Fruit fly (Drosophila melanogaster) whole organism, embryonic: ENCODE results near the gene CG11085.
A peak's percentile ranks its signal among the peaks of the same experiment; 100 is the strongest.

Experiments used
- Antp ChIP-seq: fragments of 200-800 bp; sonication (Bioruptor generic); optimal IDR thresholded peaks from 3 replicates; lab custom pipeline; 2016; ENCODE audit warnings: missing biosample characterization, missing genetic modification characterization
- B-H2 ChIP-seq: fragments of 200-800 bp; sonication (Bioruptor generic); optimal IDR thresholded peaks from 2 replicates; lab custom pipeline; 2018; ENCODE audit warnings: missing biosample characterization, mild to moderate bottlenecking, missing genetic modification characterization
- CG10147 ChIP-seq: fragments of 200-800 bp; sonication (Bioruptor generic); optimal IDR thresholded peaks from 2 replicates; lab custom pipeline; 2019; ENCODE audit warnings: missing biosample characterization, mild to moderate bottlenecking, missing genetic modification characterization, moderate library complexity
- CG10979 ChIP-seq: fragments of 200-800 bp; sonication (Bioruptor generic); optimal IDR thresholded peaks from 2 replicates; lab custom pipeline; 2018; ENCODE audit warnings: missing biosample characterization, mild to moderate bottlenecking, missing genetic modification characterization, moderate library complexity
- CG12744 ChIP-seq: fragments of 200-800 bp; sonication (Bioruptor generic); optimal IDR thresholded peaks from 2 replicates; lab custom pipeline; 2016; ENCODE audit warnings: missing biosample characterization, missing genetic modification characterization
- CG1529 ChIP-seq: fragments of 200-800 bp; sonication (Bioruptor generic); optimal IDR thresholded peaks from 3 replicates; lab custom pipeline; 2018; ENCODE audit warnings: missing biosample characterization, missing genetic modification characterization
- CG2199 ChIP-seq: fragments of 200-800 bp; sonication (Bioruptor generic); IDR thresholded peaks from 3 replicates; pipeline ENCODE4 v1.3.6; 2022; ENCODE audit warnings: missing biosample characterization, missing genetic modification characterization
- CG2712 ChIP-seq: fragments of 200-800 bp; optimal IDR thresholded peaks from 3 replicates; lab custom pipeline; 2019; ENCODE audit warnings: missing biosample characterization, mild to moderate bottlenecking, missing genetic modification characterization, moderate library complexity
- CG30403 ChIP-seq: fragments of 200-800 bp; sonication (Bioruptor generic); optimal IDR thresholded peaks from 3 replicates; lab custom pipeline; 2016; ENCODE audit warnings: missing biosample characterization, missing genetic modification characterization
- CG4424 ChIP-seq: fragments of 200-800 bp; sonication (Bioruptor generic); optimal IDR thresholded peaks from 3 replicates; lab custom pipeline; 2016; ENCODE audit warnings: missing biosample characterization, missing genetic modification characterization
- CG6683 ChIP-seq: fragments of 200-800 bp; sonication (Bioruptor generic); optimal IDR thresholded peaks from 2 replicates; lab custom pipeline; 2017; ENCODE audit warnings: missing biosample characterization, mild to moderate bottlenecking, missing genetic modification characterization, missing genetic modification reagents
- CG8944 ChIP-seq: fragments of 200-800 bp; sonication (Bioruptor generic); optimal IDR thresholded peaks from 3 replicates; lab custom pipeline; 2016; ENCODE audit warnings: missing biosample characterization, missing genetic modification characterization
- CG9437 ChIP-seq: fragments of 200-800 bp; sonication (Bioruptor generic); optimal IDR thresholded peaks from 2 replicates; lab custom pipeline; 2018; ENCODE audit warnings: missing biosample characterization, mild to moderate bottlenecking, missing genetic modification characterization
- D19A ChIP-seq: fragments of 200-800 bp; optimal IDR thresholded peaks from 3 replicates; lab custom pipeline; 2019; ENCODE audit warnings: missing biosample characterization, mild to moderate bottlenecking, missing genetic modification characterization, moderate library complexity
- GATAe ChIP-seq: fragments of 200-800 bp; sonication (Bioruptor generic); conservative IDR thresholded peaks from 2 replicates; pipeline ENCODE4 v1.3.6; 2022; ENCODE audit warnings: missing biosample characterization, missing genetic modification characterization
- Gsc ChIP-seq: fragments of 200-800 bp; sonication (Bioruptor generic); IDR thresholded peaks from 2 replicates; pipeline ENCODE4 v1.3.6; 2022; ENCODE audit warnings: missing biosample characterization, missing genetic modification characterization
- Hey ChIP-seq: fragments of 200-800 bp; sonication (Bioruptor generic); optimal IDR thresholded peaks from 3 replicates; lab custom pipeline; 2018; ENCODE audit warnings: missing biosample characterization, mild to moderate bottlenecking, missing genetic modification characterization
- HmgZ ChIP-seq: fragments of 200-800 bp; sonication (Bioruptor generic); optimal IDR thresholded peaks from 2 replicates; lab custom pipeline; 2018; ENCODE audit warnings: missing biosample characterization, mild to moderate bottlenecking, missing genetic modification characterization
- Hmr ChIP-seq: fragments of 200-800 bp; sonication (Bioruptor generic); optimal IDR thresholded peaks from 3 replicates; lab custom pipeline; 2017; ENCODE audit warnings: mild to moderate bottlenecking, missing biosample characterization, missing genetic modification reagents, missing genetic modification characterization
- Hr78 ChIP-seq, 2 experiments: fragments of 200-800 bp in 1 of 2; fragments of >200 bp in 1 of 2; sonication (Bioruptor generic) in 1 of 2; optimal IDR thresholded peaks; 2 replicates each; lab custom pipeline; 2017 to 2019; ENCODE audit warnings: missing biosample characterization in 2 of 2, missing genetic modification characterization in 2 of 2, mild to moderate bottlenecking in 1 of 2, moderate library complexity in 1 of 2
- Lhr ChIP-seq: fragments of 200-800 bp; sonication (Bioruptor generic); optimal IDR thresholded peaks from 3 replicates; lab custom pipeline; 2017; ENCODE audit warnings: mild to moderate bottlenecking, missing biosample characterization, missing genetic modification reagents, missing genetic modification characterization
- Med ChIP-seq: fragments of 200-800 bp; sonication (Bioruptor generic); peaks from one replicate; lab custom pipeline; 2016; ENCODE audit warnings: missing biosample characterization, missing genetic modification characterization, mild to moderate bottlenecking, inconsistent platforms, moderate library complexity
- Pdp1 ChIP-seq, 2 experiments: fragments of 200-800 bp; sonication (Bioruptor generic); optimal IDR thresholded peaks; 3 replicates each; lab custom pipeline; 2016; ENCODE audit warnings: missing biosample characterization in 2 of 2, missing genetic modification characterization in 2 of 2, mild to moderate bottlenecking in 1 of 2, moderate library complexity in 1 of 2
- Ravus ChIP-seq: fragments of 200-800 bp; sonication (Bioruptor generic); IDR thresholded peaks from 2 replicates; pipeline ENCODE4 v1.3.6; 2022; ENCODE audit warnings: missing biosample characterization, missing genetic modification characterization
- TFAM ChIP-seq: fragments of 200-800 bp; sonication (Bioruptor generic); optimal IDR thresholded peaks from 2 replicates; lab custom pipeline; 2017; ENCODE audit warnings: missing biosample characterization, missing genetic modification characterization, inconsistent platforms
- ap ChIP-seq: fragments of 200-800 bp; sonication (Bioruptor generic); IDR thresholded peaks from 2 replicates; pipeline ENCODE4 v1.3.6; 2022; ENCODE audit warnings: missing biosample characterization, missing genetic modification characterization
- chinmo ChIP-seq: fragments of 200-800 bp; sonication (Bioruptor generic); IDR thresholded peaks from 4 replicates; pipeline ENCODE4 v1.3.6; 2022; ENCODE audit warnings: missing biosample characterization, missing genetic modification characterization; ENCODE audit not compliant: partially characterized antibody
- croc ChIP-seq: fragments of 200-800 bp; sonication (Bioruptor generic); conservative IDR thresholded peaks from 3 replicates; pipeline ENCODE4 v1.3.6; 2022; ENCODE audit warnings: missing biosample characterization, missing genetic modification characterization
- dmrt99B ChIP-seq: fragments of 200-800 bp; sonication (Bioruptor generic); optimal IDR thresholded peaks from 2 replicates; lab custom pipeline; 2018; ENCODE audit warnings: missing biosample characterization, mild to moderate bottlenecking, missing genetic modification characterization, moderate library complexity
- exex ChIP-seq: fragments of 200-800 bp; sonication (Bioruptor generic); optimal IDR thresholded peaks from 4 replicates; lab custom pipeline; 2018; ENCODE audit warnings: missing biosample characterization, mild to moderate bottlenecking, missing genetic modification characterization, moderate library complexity
- fd64A ChIP-seq: fragments of 200-800 bp; sonication (Bioruptor generic); optimal IDR thresholded peaks from 3 replicates; lab custom pipeline; 2018; ENCODE audit warnings: missing biosample characterization, mild to moderate bottlenecking, missing genetic modification characterization
- fd96Cb ChIP-seq: fragments of 200-800 bp; sonication (Bioruptor generic); optimal IDR thresholded peaks from 2 replicates; lab custom pipeline; 2018; ENCODE audit warnings: missing biosample characterization, mild to moderate bottlenecking, missing genetic modification characterization, moderate library complexity
- grn ChIP-seq: fragments of 200-800 bp; sonication (Bioruptor generic); optimal IDR thresholded peaks from 3 replicates; lab custom pipeline; 2017; ENCODE audit warnings: missing biosample characterization, missing genetic modification characterization
- hkb ChIP-seq, 2 experiments: fragments of 200-800 bp in 1 of 2; fragments of >200 bp in 1 of 2; sonication (Bioruptor generic) in 1 of 2; IDR thresholded peaks in 1 of 2; optimal IDR thresholded peaks in 1 of 2; 2 replicates each; pipeline versions ENCODE4 v1.3.6 to Lab custom; 2017 to 2022; ENCODE audit warnings: missing biosample characterization in 1 of 2, missing genetic modification characterization in 1 of 2
- kni ChIP-seq: fragments of 200-800 bp; sonication (Bioruptor generic); optimal IDR thresholded peaks from 3 replicates; lab custom pipeline; 2017; ENCODE audit warnings: mild to moderate bottlenecking, missing biosample characterization, missing genetic modification reagents, missing genetic modification characterization
- lilli ChIP-seq: fragments of 200-800 bp; sonication (Bioruptor generic); optimal IDR thresholded peaks from 3 replicates; lab custom pipeline; 2016; ENCODE audit warnings: missing biosample characterization, missing genetic modification characterization
- mirr ChIP-seq: fragments of 200-800 bp; sonication (Bioruptor generic); optimal IDR thresholded peaks from 3 replicates; lab custom pipeline; 2018; ENCODE audit warnings: missing biosample characterization, mild to moderate bottlenecking, missing genetic modification characterization
- rib ChIP-seq: fragments of 200-800 bp; sonication (Bioruptor generic); IDR thresholded peaks from 2 replicates; pipeline ENCODE4 v1.3.6; 2022; ENCODE audit warnings: missing biosample characterization, missing genetic modification characterization
- row ChIP-seq: fragments of 200-800 bp; sonication (Bioruptor generic); IDR thresholded peaks from 3 replicates; pipeline ENCODE4 v1.3.6; 2022; ENCODE audit warnings: missing biosample characterization, missing genetic modification characterization
- sens ChIP-seq: fragments of 200-800 bp; sonication (Bioruptor generic); peaks from one replicate; lab custom pipeline; 2016; ENCODE audit warnings: missing biosample characterization, missing genetic modification characterization
- seq ChIP-seq: fragments of 200-800 bp; sonication (Bioruptor generic); IDR thresholded peaks from 2 replicates; pipeline ENCODE4 v1.3.6; 2022; ENCODE audit warnings: missing biosample characterization, missing genetic modification characterization
- sima ChIP-seq: fragments of 200-800 bp; sonication (Bioruptor generic); optimal IDR thresholded peaks from 2 replicates; lab custom pipeline; 2016; ENCODE audit warnings: missing biosample characterization, missing genetic modification characterization
- sisA ChIP-seq: fragments of 200-800 bp; sonication (Bioruptor generic); IDR thresholded peaks from 2 replicates; pipeline ENCODE4 v1.3.6; 2022; ENCODE audit warnings: missing biosample characterization, missing genetic modification characterization
- sug ChIP-seq: fragments of 200-800 bp; optimal IDR thresholded peaks from 2 replicates; lab custom pipeline; 2019; ENCODE audit warnings: missing biosample characterization, mild to moderate bottlenecking, missing genetic modification characterization, moderate library complexity
- twi ChIP-seq: fragments of 200-800 bp; optimal IDR thresholded peaks from 2 replicates; lab custom pipeline; 2019; ENCODE audit warnings: missing biosample characterization, mild to moderate bottlenecking, missing genetic modification characterization, moderate library complexity
- vfl ChIP-seq: fragments of 200-800 bp; sonication (Bioruptor generic); optimal IDR thresholded peaks from 2 replicates; lab custom pipeline; 2016; ENCODE audit warnings: missing biosample characterization, missing genetic modification characterization

The CG11085 gene

dm6 chrX:12577722-12578121 is 38.4 kb upstream of the CG11085 start (continued):
- no peak for TF ChIP-seq Ravus (GFP tag; lab: Robert Waterston, UW)
- TF ChIP-seq sisA (GFP tag; lab: Robert Waterston, UW), result no peak
- TF ChIP-seq fd64A, result no peak
- TF ChIP-seq row, result peak; percentile 39; the same call in 2 of the 3 replicates
- TF ChIP-seq chinmo (GFP tag; lab: Robert Waterston, UW), result 0 out of 4 replicates have a peak, but pooled peaks have one; percentile 20
- peak; percentile 78 for TF ChIP-seq sens (GFP tag; lab: Kevin White, UChicago)
- no peak for TF ChIP-seq Lhr (GFP tag; lab: Kevin White, UChicago)
- peak; percentile 51 for TF ChIP-seq twi (tag; lab: Kevin White, UChicago)
- no peak for TF ChIP-seq CG12744 (GFP tag; lab: Kevin White, UChicago)
- TF ChIP-seq Antp (GFP tag; lab: Kevin White, UChicago), result no peak
- TF ChIP-seq, all 482 proteins: peak for 24

DNA sequence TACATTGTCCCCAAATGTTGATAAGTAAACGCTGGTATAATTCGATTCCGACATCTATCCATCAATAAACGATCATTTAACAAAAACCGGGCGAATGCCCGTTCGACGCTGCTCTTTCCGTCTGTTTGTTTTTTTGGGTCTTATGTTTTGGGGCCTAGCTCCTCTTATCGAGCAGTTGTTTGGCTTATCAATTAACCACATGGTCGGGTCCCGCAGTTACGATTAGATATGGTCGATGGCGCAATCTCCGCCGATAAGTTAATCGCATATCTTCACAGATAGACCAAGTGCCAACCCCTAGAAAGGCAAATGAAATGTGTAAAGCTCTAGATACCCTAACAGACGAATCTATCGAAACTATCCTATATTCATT is 37.8 kb upstream of the CG11085 start:
- TF ChIP-seq Hey (tag; lab: Kevin White, UChicago), result peak; percentile 8
- TF ChIP-seq CG2199 (GFP tag; lab: Robert Waterston, UW), result 0 out of 3 replicates have a peak, but pooled peaks have one; percentile 39
- TF ChIP-seq GATAe (GFP tag; lab: Robert Waterston, UW), result peak; percentile 77
- TF ChIP-seq TFAM, result no peak
- TF ChIP-seq Pdp1 (GFP tag; optimal IDR thresholded peaks at IDR 0.05; lab: Kevin White, UChicago), result peak in 1 of 2 experiments; percentile 37
- no peak for TF ChIP-seq Gsc (GFP tag; lab: Robert Waterston, UW)
- TF ChIP-seq HmgZ (tag; lab: Kevin White, UChicago), result peak; percentile 22
- peak; percentile 88 for TF ChIP-seq mirr (GFP tag; lab: Kevin White, UChicago)
- peak; percentile 70 for TF ChIP-seq sug
- TF ChIP-seq exex (tag; lab: Kevin White, UChicago), result peak; percentile 83
- no peak for TF ChIP-seq CG1529 (GFP tag; lab: Kevin White, UChicago)
- no peak for TF ChIP-seq CG10147 (GFP tag; lab: Kevin White, UChicago)
- TF ChIP-seq CG4424 (GFP tag; lab: Kevin White, UChicago), result no peak
- no peak for TF ChIP-seq CG6683
- no peak for TF ChIP-seq Hr78 (GFP tag; optimal IDR thresholded peaks at IDR 0.05; lab: Kevin White, UChicago)
- TF ChIP-seq B-H2, result no peak
- TF ChIP-seq grn, result peak; percentile 85

DNA sequence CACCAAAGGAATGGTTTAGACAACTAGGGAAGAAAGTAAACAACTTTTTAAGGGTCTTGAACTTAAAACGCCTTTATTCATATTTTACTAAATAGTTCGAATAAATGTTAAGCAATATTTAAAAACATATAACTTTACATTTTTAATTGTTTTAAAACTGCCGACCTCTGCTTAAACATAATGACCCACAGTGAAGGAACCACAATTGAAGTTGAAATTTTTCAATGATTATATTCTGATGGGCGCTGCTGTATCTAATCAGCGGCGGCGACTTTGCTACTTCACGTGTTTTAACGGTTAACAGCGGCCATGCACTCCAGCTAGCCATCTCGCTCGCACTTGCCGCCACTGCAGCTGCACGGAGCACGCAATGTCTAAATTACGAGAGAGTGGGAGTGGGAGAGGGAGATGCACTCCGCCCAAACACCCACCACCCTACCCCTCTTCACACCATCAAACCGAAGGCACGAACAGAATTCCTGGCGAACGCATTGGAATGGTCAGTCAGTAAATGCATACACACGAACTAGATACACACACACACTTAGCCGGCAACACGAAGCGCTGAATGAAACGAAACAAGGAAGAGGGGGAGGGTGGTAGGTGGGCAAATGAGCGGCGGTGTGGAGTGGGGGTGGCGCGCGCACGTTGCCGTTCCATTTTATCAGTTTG is 37.3 kb upstream of the CG11085 start:
- peak; percentile 96 for TF ChIP-seq D19A (tag; lab: Kevin White, UChicago)
- TF ChIP-seq row, result peak; percentile 76
- peak; percentile 85; the same call in 2 of the 4 replicates for TF ChIP-seq chinmo (GFP tag; lab: Robert Waterston, UW)
- peak; percentile 4 for TF ChIP-seq CG8944 (GFP tag; lab: Kevin White, UChicago)
- TF ChIP-seq Med (GFP tag; lab: Kevin White, UChicago), result peak; percentile 71
- peak; percentile 78 for TF ChIP-seq dmrt99B (tag; lab: Kevin White, UChicago)
- TF ChIP-seq lilli (GFP tag; lab: Kevin White, UChicago), result peak; percentile 56
- TF ChIP-seq CG2712, result peak; percentile 71
- no peak for TF ChIP-seq seq (GFP tag; lab: Robert Waterston, UW)
- no peak for TF ChIP-seq rib (GFP tag; lab: Robert Waterston, UW)
- no peak for TF ChIP-seq sima
- no peak for TF ChIP-seq vfl (GFP tag; lab: Kevin White, UChicago)
- TF ChIP-seq kni, result peak; percentile 79
- no peak for TF ChIP-seq hkb (optimal IDR thresholded peaks at IDR 0.05; lab: Kevin White, UChicago)
- TF ChIP-seq hkb (GFP tag; IDR thresholded peaks at IDR 0.05; lab: Robert Waterston, UW), result peak; percentile 35; the same call in 1 of the 2 replicates
- TF ChIP-seq Hmr (GFP tag; lab: Kevin White, UChicago), result peak; percentile 59
- peak; percentile 73 for TF ChIP-seq fd96Cb
- TF ChIP-seq croc (GFP tag; lab: Robert Waterston, UW), result no peak; the same call in 2 of the 3 replicates
- TF ChIP-seq CG10979 (tag; lab: Kevin White, UChicago), result peak; percentile 69
- TF ChIP-seq CG30403 (GFP tag; lab: Kevin White, UChicago), result peak; percentile 63
- TF ChIP-seq CG9437, result peak; percentile 47
- no peak for TF ChIP-seq mirr (GFP tag; lab: Kevin White, UChicago)
- no peak for TF ChIP-seq ap
